Worm (Caenorhabditis elegans) whole organism, L3 larva: ENCODE data around the gene F43D2.6.

Source experiments
- ama-1 ChIP-seq: fragments of 150-350 bp; optimal IDR thresholded peaks from 2 replicates; lab custom pipeline; 2018
- ceh-28 ChIP-seq: fragments of 150-350 bp; optimal IDR thresholded peaks from 2 replicates; lab custom pipeline; 2014; ENCODE audit warnings: missing biosample characterization, missing genetic modification reagents, missing genetic modification characterization
- lin-39 ChIP-seq: fragments of 150-350 bp; optimal IDR thresholded peaks from 2 replicates; lab custom pipeline; 2018; ENCODE audit warnings: missing biosample characterization, missing genetic modification reagents, missing genetic modification characterization
- mdl-1 ChIP-seq: fragments of 150-350 bp; optimal IDR thresholded peaks from 2 replicates; lab custom pipeline; 2014; ENCODE audit warnings: missing biosample characterization, missing genetic modification characterization
- nhr-23 ChIP-seq: fragments of 150-350 bp; optimal IDR thresholded peaks from 2 replicates; lab custom pipeline; 2014; ENCODE audit warnings: missing biosample characterization, missing genetic modification reagents, missing genetic modification characterization
- nhr-237 ChIP-seq: fragments of 150-350 bp; optimal IDR thresholded peaks from 2 replicates; lab custom pipeline; 2014; ENCODE audit warnings: missing biosample characterization, missing genetic modification characterization
- pqm-1 ChIP-seq: fragments of 150-350 bp; optimal IDR thresholded peaks from 2 replicates; lab custom pipeline; 2017; ENCODE audit warnings: missing biosample characterization, missing genetic modification characterization, inconsistent platforms
- unc-62 ChIP-seq: fragments of 150-350 bp; sonication (generic microtip); optimal IDR thresholded peaks from 4 replicates; lab custom pipeline; 2014; ENCODE audit warnings: missing biosample characterization, missing genetic modification reagents, missing genetic modification characterization

DNA sequence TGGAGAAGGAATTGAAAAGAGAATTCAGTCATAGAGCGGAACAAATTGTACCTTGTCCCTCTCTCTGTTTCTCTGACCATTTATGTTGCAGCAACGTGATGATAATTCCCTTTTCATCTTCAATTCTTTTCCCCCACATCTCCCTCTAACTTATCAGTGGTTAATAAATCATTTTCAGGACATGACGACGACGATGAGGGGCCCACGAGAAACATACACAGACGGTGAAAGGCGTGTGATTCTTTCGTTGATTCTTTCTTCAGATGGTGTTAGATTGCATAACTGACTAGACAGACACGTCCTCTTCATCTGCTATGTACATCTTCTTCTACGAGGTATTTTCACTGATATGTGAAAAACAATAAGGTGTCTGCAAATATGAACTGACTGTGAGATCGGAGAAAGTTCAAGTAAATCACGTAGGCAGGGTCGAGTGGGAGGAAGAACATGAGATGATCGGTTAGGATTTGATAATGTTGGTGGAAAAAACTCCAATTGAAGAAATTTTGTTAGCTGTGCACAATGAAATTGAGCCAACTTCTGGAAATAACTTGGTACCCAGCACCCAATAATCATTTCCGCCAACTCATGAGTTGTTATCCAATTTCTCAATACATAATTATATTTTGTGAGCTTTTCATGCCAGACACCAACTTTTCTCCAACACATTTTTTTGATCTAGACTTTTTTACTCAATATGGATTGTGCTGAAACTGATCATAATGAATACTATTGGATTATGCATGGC, 25.8 kb upstream of the F43D2.6 start, which contains the start of gene srh-17:
- TF ChIP-seq ceh-28 (tag; lab: Kevin White, UChicago) (no peak), lin-39 (tag; lab: Kevin White, UChicago) (no peak), pqm-1 (tag; lab: Kevin White, UChicago) (no peak), nhr-23 (tag; lab: Kevin White, UChicago) (peak; percentile 74), unc-62 (GFP tag; lab: Kevin White, UChicago) (no peak), ama-1 (lab: Kevin White, UChicago) (no peak), nhr-237 (tag; lab: Kevin White, UChicago) (no peak), mdl-1 (tag; lab: Kevin White, UChicago) (peak; percentile 70)
